Worm (Caenorhabditis elegans) whole organism, midembryonic: Measurements from ENCODE around the gene icd-1.

Experiments
- T22C8.4 ChIP-seq: fragments of 200-800 bp; sonication (Bioruptor generic); IDR thresholded peaks from 2 replicates; pipeline ENCODE4 v1.3.6; 2022; ENCODE audit warnings: missing genetic modification characterization, missing compliant biosample characterization
- cog-1 ChIP-seq: sonication (generic microtip); optimal IDR thresholded peaks from 2 replicates; lab custom pipeline; 2016; ENCODE audit warnings: missing genetic modification characterization, missing compliant biosample characterization
- flt-1 ChIP-seq: fragments of 200-800 bp; sonication (Bioruptor generic); IDR thresholded peaks from 2 replicates; pipeline ENCODE4 v1.3.6; 2022; ENCODE audit warnings: missing genetic modification characterization, missing compliant biosample characterization
- klf-2 ChIP-seq: fragments of 200-800 bp; sonication (Bioruptor generic); conservative IDR thresholded peaks from 2 replicates; pipeline ENCODE4 v1.3.6; 2022; ENCODE audit warnings: missing genetic modification reagents, missing genetic modification characterization, missing compliant biosample characterization
- med-1 ChIP-seq: sonication (generic microtip); optimal IDR thresholded peaks from 2 replicates; lab custom pipeline; 2017; ENCODE audit warnings: missing genetic modification characterization, mild to moderate bottlenecking, missing compliant biosample characterization, antibody characterized with exemption, missing genetic modification reagents; ENCODE audit not compliant: insufficient read depth
- ref-1 ChIP-seq: fragments of 200-800 bp; sonication (Bioruptor generic); conservative IDR thresholded peaks from 2 replicates; pipeline ENCODE4 v1.3.6; 2022; ENCODE audit warnings: missing genetic modification reagents, missing genetic modification characterization, missing compliant biosample characterization
- tab-1 ChIP-seq: fragments of 200-800 bp; sonication (Bioruptor generic); IDR thresholded peaks from 2 replicates; pipeline ENCODE4 v1.3.6; 2022; ENCODE audit warnings: missing genetic modification characterization, missing compliant biosample characterization
- ztf-23 ChIP-seq: fragments of 200-800 bp; sonication (Bioruptor generic); IDR thresholded peaks from 2 replicates; pipeline ENCODE4 v1.3.6; 2022; ENCODE audit warnings: missing genetic modification reagents, missing genetic modification characterization, missing compliant biosample characterization
- ztf-29 ChIP-seq: fragments of 200-800 bp; sonication (Bioruptor generic); IDR thresholded peaks from 2 replicates; pipeline ENCODE4 v1.3.6; 2022; ENCODE audit warnings: missing genetic modification reagents, missing genetic modification characterization, missing compliant biosample characterization

icd-1 gene

ce11 chrII:6581236-6581635 lies 7.2 kb downstream of the icd-1 start, which contains the start of gene C56C10.6:
Gene C56C10.6 (minus strand): TSS chrII:6581336.
- TF ChIP-seq klf-2 (GFP tag; lab: Robert Waterston, UW): no peak
- no peak for TF ChIP-seq tab-1 (GFP tag; lab: Robert Waterston, UW)
- no peak for TF ChIP-seq ztf-29
- no peak for TF ChIP-seq ref-1 (GFP tag; lab: Robert Waterston, UW)
- no peak for TF ChIP-seq med-1
- no peak for TF ChIP-seq T22C8.4 (GFP tag; lab: Robert Waterston, UW)
- no peak for TF ChIP-seq flt-1 (GFP tag; lab: Robert Waterston, UW)
- TF ChIP-seq ztf-23 (GFP tag; lab: Robert Waterston, UW): no peak
- no peak for TF ChIP-seq cog-1 (tag; lab: Kevin White, UChicago)

DNA sequence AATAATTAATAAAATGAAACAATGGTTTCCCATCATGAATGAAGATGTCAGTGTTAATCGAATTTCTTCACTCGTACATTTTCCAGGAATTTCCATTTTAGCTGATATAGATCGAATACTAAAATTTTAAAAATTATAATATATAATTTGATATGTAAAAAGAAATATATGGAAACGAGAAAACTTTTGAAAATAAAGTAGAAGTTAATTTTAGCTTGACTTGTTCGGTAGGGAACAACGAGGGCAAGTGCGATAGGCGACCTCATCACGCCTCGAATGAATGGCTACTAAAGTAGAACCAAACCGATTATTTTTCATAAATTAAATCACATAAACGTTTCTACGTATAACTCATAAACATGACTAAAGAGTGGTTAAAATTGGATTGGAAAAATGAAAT lies 10.1 kb downstream of the icd-1 start, which contains the start of gene sra-31:
sra-31 (minus strand) TSS at position 101 of the 400 bp plus-strand sequence.
- TF ChIP-seq T22C8.4 (GFP tag; lab: Robert Waterston, UW) (no peak), ztf-23 (GFP tag; lab: Robert Waterston, UW) (no peak), ref-1 (GFP tag; lab: Robert Waterston, UW) (no peak), flt-1 (GFP tag; lab: Robert Waterston, UW) (no peak), med-1 (no peak), tab-1 (GFP tag; lab: Robert Waterston, UW) (no peak), cog-1 (tag; lab: Kevin White, UChicago) (no peak), klf-2 (GFP tag; lab: Robert Waterston, UW) (no peak)

- no peak for TF ChIP-seq T22C8.4 (GFP tag; lab: Robert Waterston, UW)
- TF ChIP-seq ztf-29: no peak
- TF ChIP-seq klf-2 (GFP tag; lab: Robert Waterston, UW): no peak
- no peak for TF ChIP-seq tab-1 (GFP tag; lab: Robert Waterston, UW)
- TF ChIP-seq ref-1 (GFP tag; lab: Robert Waterston, UW): no peak
- no peak for TF ChIP-seq med-1
- TF ChIP-seq ztf-23 (GFP tag; lab: Robert Waterston, UW): no peak
- TF ChIP-seq cog-1 (tag; lab: Kevin White, UChicago): no peak
- no peak for TF ChIP-seq flt-1 (GFP tag; lab: Robert Waterston, UW)
Measured at ce11 chrII:6575647-6576046, 12.8 kb downstream of the icd-1 start, which contains the start of gene sra-29. Gene sra-29 (minus strand): TSS chrII:6575747.

DNA sequence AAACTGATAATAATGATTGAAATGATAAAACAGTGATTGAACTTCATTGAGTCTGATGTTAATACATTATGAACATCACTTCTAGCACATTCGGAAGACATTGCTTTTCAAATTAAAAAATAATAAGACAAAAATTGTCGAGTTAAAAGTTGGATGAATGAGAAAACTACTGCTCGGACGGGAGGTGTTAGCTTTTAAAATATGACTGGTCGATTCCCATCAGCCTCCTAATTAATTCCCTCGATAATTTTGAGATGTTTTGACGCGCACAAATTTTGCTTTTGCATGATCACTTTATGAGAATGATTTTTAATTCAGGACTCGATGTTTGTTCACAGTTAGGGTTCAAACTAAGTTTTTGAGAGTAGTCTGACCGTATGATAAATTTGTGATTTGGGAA lies 14.8 kb downstream of the icd-1 start, which contains the start of gene sra-28:
sra-28 (minus strand) TSS at position 101 of the 400 bp plus-strand sequence.
- no peak for TF ChIP-seq klf-2 (GFP tag; lab: Robert Waterston, UW)
- TF ChIP-seq tab-1 (GFP tag; lab: Robert Waterston, UW): no peak
- no peak for TF ChIP-seq flt-1 (GFP tag; lab: Robert Waterston, UW)

ce11 chrII:6568707-6569106 lies 19.7 kb downstream of the icd-1 start, which contains the start of gene sra-27:
Gene sra-27 (plus strand): TSS chrII:6569007.
- TF ChIP-seq med-1 (no peak), ztf-29 (no peak), ztf-23 (GFP tag; lab: Robert Waterston, UW) (no peak), cog-1 (tag; lab: Kevin White, UChicago) (no peak), ref-1 (GFP tag; lab: Robert Waterston, UW) (no peak), klf-2 (GFP tag; lab: Robert Waterston, UW) (no peak), flt-1 (GFP tag; lab: Robert Waterston, UW) (no peak), tab-1 (GFP tag; lab: Robert Waterston, UW) (no peak), T22C8.4 (GFP tag; lab: Robert Waterston, UW) (no peak)

ce11 chrII:6566628-6567180 lies 21.8 kb downstream of the icd-1 start, which contains the start of the genes F18C5.5 and F18C5.9:
Gene F18C5.5 (minus strand): TSS chrII:6566728.
Gene F18C5.9 (plus strand): TSS chrII:6567130.
- TF ChIP-seq T22C8.4 (GFP tag; lab: Robert Waterston, UW) (no peak), klf-2 (GFP tag; lab: Robert Waterston, UW) (no peak), ref-1 (GFP tag; lab: Robert Waterston, UW) (no peak), tab-1 (GFP tag; lab: Robert Waterston, UW) (no peak)

DNA sequence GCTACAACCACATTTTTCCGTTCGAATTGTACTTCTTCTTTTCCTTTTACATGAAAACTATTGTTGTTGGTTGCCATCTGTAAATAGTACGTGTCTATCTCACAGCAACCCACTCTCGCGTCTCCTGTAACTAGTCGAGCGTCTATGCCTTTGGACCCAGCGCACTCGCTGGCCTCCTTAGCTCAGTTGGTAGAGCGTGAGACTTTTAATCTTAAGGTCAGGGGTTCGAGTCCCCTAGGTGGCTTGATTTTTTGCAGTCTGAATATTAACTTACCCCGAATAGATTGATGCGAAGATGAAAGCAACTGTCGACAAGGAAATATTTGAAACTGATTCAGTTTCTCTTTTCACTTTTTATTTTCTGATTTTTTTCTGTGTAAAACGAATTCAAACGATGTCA lies 23.4 kb downstream of the icd-1 start, which contains the start of gene mpz-3:
mpz-3 (minus strand) TSS at position 320 of the 400 bp plus-strand sequence.
- TF ChIP-seq flt-1 (GFP tag; lab: Robert Waterston, UW) (peak; percentile 86), cog-1 (tag; lab: Kevin White, UChicago) (no peak), med-1 (peak; percentile 66), klf-2 (GFP tag; lab: Robert Waterston, UW) (no peak; the same call in none of the 2 replicates), ztf-29 (peak; percentile 56; the same call in 1 of the 2 replicates), ref-1 (GFP tag; lab: Robert Waterston, UW) (peak; percentile 61), T22C8.4 (GFP tag; lab: Robert Waterston, UW) (peak; percentile 67; the same call in 1 of the 2 replicates), tab-1 (GFP tag; lab: Robert Waterston, UW) (peak; percentile 82; the same call in 1 of the 2 replicates), ztf-23 (GFP tag; lab: Robert Waterston, UW) (peak; percentile 80; the same call in 1 of the 2 replicates)

- TF ChIP-seq cog-1 (tag; lab: Kevin White, UChicago): peak; percentile 13
- no peak for TF ChIP-seq ztf-23 (GFP tag; lab: Robert Waterston, UW)
Measured at ce11 chrII:6563238-6563637, 25.2 kb downstream of the icd-1 start.

DNA sequence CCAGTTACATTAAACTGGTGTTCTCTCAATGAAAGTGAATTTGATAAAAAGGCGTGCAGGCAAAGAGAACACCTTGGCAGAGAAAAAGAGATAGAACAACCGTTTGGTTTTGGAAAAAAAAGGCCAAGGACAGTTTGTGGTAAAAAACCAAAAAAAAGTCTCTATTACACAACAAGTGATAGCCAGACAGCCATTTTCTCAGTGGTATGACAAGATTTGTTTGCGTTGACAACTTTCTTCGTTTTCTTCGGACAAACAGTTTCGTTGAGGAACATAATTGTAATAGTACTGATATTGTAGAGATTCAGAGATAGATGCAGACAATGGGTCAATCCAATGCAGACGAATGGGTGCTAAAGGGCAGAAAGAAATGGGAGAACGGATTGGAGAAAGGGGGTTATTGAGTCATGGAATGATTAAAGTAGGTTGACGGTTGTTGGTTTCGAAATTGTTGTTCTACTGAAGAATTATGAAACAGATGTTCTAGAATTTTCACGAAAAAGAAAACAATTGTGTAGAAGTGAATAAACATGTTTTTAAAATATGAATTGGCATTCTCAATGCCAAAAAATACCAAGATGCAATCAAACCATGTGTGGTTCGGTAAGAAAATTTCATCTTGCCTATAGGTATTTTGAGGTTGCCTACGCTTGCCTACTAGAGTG lies 26.1 kb downstream of the icd-1 start:
- TF ChIP-seq ztf-29 (no peak), ztf-23 (GFP tag; lab: Robert Waterston, UW) (0 out of 2 replicates have a peak, but pooled peaks have one; percentile 50)
